Fruit fly (Drosophila melanogaster): ENCODE results near the gene Pex14.

Pex14 gene

DNA sequence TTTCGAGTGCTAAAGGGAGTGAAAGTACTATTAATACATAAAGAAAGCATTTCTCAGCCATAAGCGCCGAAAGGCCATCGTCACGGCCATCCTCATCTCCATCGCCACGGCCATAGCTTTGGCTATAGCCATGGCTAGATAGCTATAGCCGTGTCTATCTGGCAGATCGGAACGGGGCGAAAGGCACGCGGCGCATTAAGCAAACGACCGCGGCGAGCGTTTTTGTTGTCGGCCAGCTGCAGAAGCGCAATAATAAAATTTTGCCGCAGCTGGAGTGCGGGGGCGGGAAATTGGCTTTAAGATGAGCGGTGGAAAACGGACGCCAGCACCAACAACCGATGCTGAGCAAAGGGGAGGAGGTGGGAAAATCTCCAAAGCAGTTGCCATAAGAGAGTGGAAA lies 28.2 kb upstream of the Pex14 start:
- no peak for TF ChIP-seq insv (optimal IDR thresholded peaks at IDR 0.05)
- no peak for TF ChIP-seq Myc (optimal IDR thresholded peaks at IDR 0.05)
- TF ChIP-seq ttk (optimal IDR thresholded peaks at IDR 0.05): no peak
- TF ChIP-seq h (optimal IDR thresholded peaks at IDR 0.05): no peak
- TF ChIP-seq psq (optimal IDR thresholded peaks at IDR 0.05): no peak
- no peak for TF ChIP-seq Sin3A (optimal IDR thresholded peaks at IDR 0.05)

DNA sequence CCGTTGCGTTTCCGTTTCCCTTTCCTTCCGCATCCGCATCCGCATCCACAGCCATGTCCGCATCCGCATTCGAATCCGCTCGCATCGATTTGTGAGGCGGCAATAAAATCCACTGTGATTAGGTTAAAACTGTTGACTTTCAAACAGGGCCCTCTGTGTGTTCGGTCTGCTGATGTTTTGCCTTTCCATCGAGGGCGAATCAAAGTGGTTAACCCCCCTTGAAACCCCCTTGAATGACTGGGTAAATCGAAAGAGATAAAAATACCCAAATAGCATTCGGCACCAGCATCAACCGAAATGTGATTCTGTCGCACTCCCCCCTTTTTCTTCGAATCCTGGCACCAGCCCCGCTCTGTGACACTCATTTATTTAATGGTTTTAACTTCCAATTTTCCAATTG lies 25.6 kb upstream of the Pex14 start:
- TF ChIP-seq insv (optimal IDR thresholded peaks at IDR 0.05): no peak
- TF ChIP-seq Myc (optimal IDR thresholded peaks at IDR 0.05): no peak
- no peak for TF ChIP-seq Sin3A (optimal IDR thresholded peaks at IDR 0.05)
- TF ChIP-seq ttk (optimal IDR thresholded peaks at IDR 0.05): no peak
- no peak for TF ChIP-seq h (optimal IDR thresholded peaks at IDR 0.05)
- TF ChIP-seq psq (optimal IDR thresholded peaks at IDR 0.05): no peak

dm6 chr3L:20755585-20755984 lies 23.0 kb upstream of the Pex14 start, which contains the start of gene CG33912:
CG33912 (minus strand) TSS chr3L:20755685.
- no peak for TF ChIP-seq psq (optimal IDR thresholded peaks at IDR 0.05)
- TF ChIP-seq h (optimal IDR thresholded peaks at IDR 0.05): no peak
- TF ChIP-seq insv (optimal IDR thresholded peaks at IDR 0.05): no peak
- TF ChIP-seq Sin3A (optimal IDR thresholded peaks at IDR 0.05): no peak
- no peak for TF ChIP-seq ttk (optimal IDR thresholded peaks at IDR 0.05)
- TF ChIP-seq Myc (optimal IDR thresholded peaks at IDR 0.05): no peak

DNA sequence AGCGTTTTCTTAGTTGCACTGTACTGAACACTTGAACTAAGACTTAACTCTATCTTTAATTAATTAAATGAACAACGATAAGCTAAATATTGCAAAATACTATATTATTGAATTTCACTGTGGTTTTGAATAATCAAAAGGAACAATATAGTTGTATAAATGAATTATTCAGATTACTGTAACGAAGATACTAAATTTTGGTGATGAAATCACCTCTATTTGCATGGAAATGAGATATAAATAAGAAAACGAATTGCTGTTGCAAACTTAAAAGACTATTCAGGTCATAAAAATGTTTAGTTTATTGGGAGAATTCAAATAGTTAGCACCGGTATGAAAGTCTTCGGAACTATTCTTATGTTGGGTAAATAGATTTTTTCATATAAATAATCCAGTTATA lies 20.0 kb upstream of the Pex14 start, which contains the start of gene CG43251:
TSS of gene CG43251 (plus strand) at position 301 of the 400 bp plus-strand sequence.
- TF ChIP-seq Myc (optimal IDR thresholded peaks at IDR 0.05) (no peak), psq (optimal IDR thresholded peaks at IDR 0.05) (no peak), ttk (optimal IDR thresholded peaks at IDR 0.05) (no peak), h (optimal IDR thresholded peaks at IDR 0.05) (no peak), Sin3A (optimal IDR thresholded peaks at IDR 0.05) (no peak), insv (optimal IDR thresholded peaks at IDR 0.05) (no peak)

DNA sequence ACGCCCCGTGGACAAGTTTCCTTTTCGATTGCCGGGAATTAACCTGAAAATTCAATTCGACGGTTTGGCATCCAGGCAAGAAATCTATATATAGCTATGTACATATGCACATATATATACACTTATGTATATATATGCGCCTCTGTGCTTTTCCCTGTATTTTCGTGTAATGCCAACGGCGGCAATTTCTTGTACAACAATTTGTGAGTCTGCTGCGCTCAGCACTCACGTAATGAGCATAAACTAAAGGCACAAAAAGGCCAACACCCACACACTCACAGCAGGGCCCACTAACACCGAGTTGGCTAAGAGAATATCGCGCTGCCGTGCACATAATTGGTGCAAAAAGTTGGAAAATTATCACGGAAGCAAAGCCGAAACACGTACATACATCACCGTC lies 17.1 kb upstream of the Pex14 start:
- TF ChIP-seq ttk (optimal IDR thresholded peaks at IDR 0.05) (no peak), insv (optimal IDR thresholded peaks at IDR 0.05) (no peak), h (optimal IDR thresholded peaks at IDR 0.05) (no peak), psq (optimal IDR thresholded peaks at IDR 0.05) (no peak), Myc (optimal IDR thresholded peaks at IDR 0.05) (no peak), Sin3A (optimal IDR thresholded peaks at IDR 0.05) (no peak)

DNA sequence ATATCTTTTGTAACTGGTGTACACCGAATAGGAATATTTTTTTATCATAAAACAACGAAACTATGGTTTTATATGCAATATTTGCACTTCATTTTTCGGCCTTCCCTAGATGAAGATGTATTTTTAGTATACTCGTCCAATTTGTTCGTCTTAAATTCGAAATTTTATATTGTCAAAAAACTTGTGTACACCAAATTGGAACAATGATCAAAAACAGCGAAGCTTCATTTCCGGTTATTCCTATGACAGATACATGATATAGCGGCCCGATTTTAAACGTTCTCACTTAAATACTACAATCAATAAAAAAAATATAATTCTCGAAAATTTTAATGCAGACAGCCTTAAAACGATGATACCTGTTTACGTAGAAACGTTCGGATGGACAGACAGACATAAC lies 11.4 kb upstream of the Pex14 start:
- no peak for TF ChIP-seq psq (optimal IDR thresholded peaks at IDR 0.05)
- TF ChIP-seq Sin3A (optimal IDR thresholded peaks at IDR 0.05): no peak
- no peak for TF ChIP-seq h (optimal IDR thresholded peaks at IDR 0.05)

DNA sequence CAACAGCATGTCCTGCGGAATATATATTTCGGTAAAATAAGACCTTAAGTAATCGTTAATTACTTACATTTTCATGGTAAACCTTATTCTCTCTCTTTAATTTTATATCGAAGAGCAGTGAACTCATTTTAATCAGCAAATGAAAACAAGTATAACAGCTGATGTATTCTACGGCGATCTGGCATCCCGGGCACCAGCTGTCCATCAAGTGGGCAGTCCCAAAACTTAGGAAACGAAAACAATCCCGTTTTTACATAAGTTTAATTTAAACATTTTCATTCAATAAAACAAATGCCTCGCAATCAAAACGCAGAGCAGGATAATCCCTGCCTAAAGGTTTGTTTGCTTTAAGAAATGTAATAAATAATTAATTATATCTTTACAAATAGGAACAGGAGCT lies 9.2 kb upstream of the Pex14 start, which contains the start of the genes CG4074 and CG4186:
TSS of gene CG4074 (minus strand) at position 151 of the 400 bp plus-strand sequence.
TSS of gene CG4186 (plus strand) at position 237 of the 400 bp plus-strand sequence.
- no peak for TF ChIP-seq Sin3A (optimal IDR thresholded peaks at IDR 0.05)
- no peak for TF ChIP-seq psq (optimal IDR thresholded peaks at IDR 0.05)
- no peak for TF ChIP-seq ttk (optimal IDR thresholded peaks at IDR 0.05)
- no peak for TF ChIP-seq h (optimal IDR thresholded peaks at IDR 0.05)
- TF ChIP-seq insv (optimal IDR thresholded peaks at IDR 0.05): no peak
- no peak for TF ChIP-seq Myc (optimal IDR thresholded peaks at IDR 0.05)

DNA sequence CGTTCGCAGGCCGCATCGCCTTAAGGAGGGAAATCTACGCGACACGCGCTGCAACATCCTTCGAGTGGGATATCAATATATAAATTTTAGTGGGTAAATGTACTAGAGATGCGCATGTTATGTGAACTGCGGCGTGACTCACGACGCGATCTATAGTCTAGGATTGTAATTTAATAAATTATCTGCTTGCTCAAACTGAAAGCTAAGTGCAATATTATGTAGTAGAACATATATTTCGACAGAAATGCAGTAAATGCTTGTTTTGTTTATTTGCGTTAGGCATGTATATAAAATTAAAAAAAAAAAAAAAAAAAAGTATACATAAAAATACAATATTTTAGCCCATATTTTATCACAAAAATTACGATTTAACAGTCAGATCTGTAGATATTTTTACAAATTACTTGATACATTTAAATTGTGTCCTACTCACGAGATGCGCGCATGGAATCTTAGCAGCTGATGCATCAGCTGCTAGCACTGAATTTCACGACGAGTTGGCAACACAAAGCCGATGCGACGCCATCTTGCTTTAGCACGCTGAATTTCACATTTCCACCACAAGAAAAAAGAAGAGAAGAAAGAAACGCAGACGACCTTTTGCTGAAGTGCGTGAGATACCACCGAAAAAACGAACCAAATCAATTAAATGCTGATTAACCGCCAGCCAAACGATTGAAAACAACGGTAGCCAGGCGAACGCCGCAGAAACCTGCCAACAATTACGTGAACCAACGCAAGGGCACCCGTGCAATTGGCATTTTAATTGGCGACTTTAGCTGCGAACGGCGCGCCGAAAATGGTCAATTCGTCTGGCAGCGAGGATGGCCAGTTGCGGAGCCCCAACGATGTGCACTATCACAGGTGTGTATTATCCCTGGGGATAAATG lies 7.4 kb upstream of the Pex14 start, which contains the start of the genes CG4042 and Pitslre:
TSS of gene CG4042 (minus strand) at position 507 of the 890 bp plus-strand sequence.
TSS of gene Pitslre (plus strand) at position 528 of the 890 bp plus-strand sequence.
- TF ChIP-seq Sin3A (optimal IDR thresholded peaks at IDR 0.05) (no peak), psq (optimal IDR thresholded peaks at IDR 0.05) (no peak), ttk (optimal IDR thresholded peaks at IDR 0.05) (no peak), insv (optimal IDR thresholded peaks at IDR 0.05) (no peak), h (optimal IDR thresholded peaks at IDR 0.05) (no peak), Myc (optimal IDR thresholded peaks at IDR 0.05) (no peak)

dm6 chr3L:20771891-20772646 lies 6.5 kb upstream of the Pex14 start:
- TF ChIP-seq h (optimal IDR thresholded peaks at IDR 0.05) (no peak), ttk (optimal IDR thresholded peaks at IDR 0.05) (no peak)

dm6 chr3L:20772647-20773015 lies 6.0 kb upstream of the Pex14 start:
- TF ChIP-seq ttk (optimal IDR thresholded peaks at IDR 0.05) (no peak), psq (optimal IDR thresholded peaks at IDR 0.05) (no peak), h (optimal IDR thresholded peaks at IDR 0.05) (no peak), insv (optimal IDR thresholded peaks at IDR 0.05) (no peak), Myc (optimal IDR thresholded peaks at IDR 0.05) (no peak), Sin3A (optimal IDR thresholded peaks at IDR 0.05) (no peak)

dm6 chr3L:20777496-20777895 lies 1.1 kb upstream of the Pex14 start:
- no peak for TF ChIP-seq insv (optimal IDR thresholded peaks at IDR 0.05)
- no peak for TF ChIP-seq psq (optimal IDR thresholded peaks at IDR 0.05)
- TF ChIP-seq Sin3A (optimal IDR thresholded peaks at IDR 0.05): no peak
- TF ChIP-seq ttk (optimal IDR thresholded peaks at IDR 0.05): no peak
- no peak for TF ChIP-seq Myc (optimal IDR thresholded peaks at IDR 0.05)
- TF ChIP-seq h (optimal IDR thresholded peaks at IDR 0.05): no peak

DNA sequence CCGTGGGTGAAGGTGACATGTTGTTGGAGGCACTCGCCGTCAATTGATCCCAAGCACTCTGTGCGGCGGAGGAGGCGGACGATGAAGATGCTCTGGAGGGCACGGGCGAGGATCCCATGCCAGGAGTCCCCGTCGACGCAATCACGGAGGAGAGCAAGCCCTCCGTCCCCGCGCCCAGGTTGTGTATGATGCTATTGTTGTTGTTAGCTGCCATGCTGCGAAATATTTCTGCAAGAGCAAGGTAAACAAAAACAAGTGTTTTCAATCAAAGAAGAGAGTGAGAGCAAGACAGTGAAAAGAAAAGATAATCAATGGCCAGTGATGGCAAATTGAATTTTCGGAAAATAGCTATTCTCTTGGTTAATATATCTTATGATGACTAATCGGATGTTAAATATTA lies 5.8 kb downstream of the Pex14 start:
- TF ChIP-seq psq (optimal IDR thresholded peaks at IDR 0.05) (no peak), h (optimal IDR thresholded peaks at IDR 0.05) (no peak), insv (optimal IDR thresholded peaks at IDR 0.05) (no peak), Sin3A (optimal IDR thresholded peaks at IDR 0.05) (no peak), Myc (optimal IDR thresholded peaks at IDR 0.05) (no peak), ttk (optimal IDR thresholded peaks at IDR 0.05) (no peak)

All from Kc167 (cell line).